Worm (Caenorhabditis elegans) whole organism, L4 larva: ENCODE measurements around the gene F46H5.11.

Experiments used
- aly-2 ChIP-seq: sonication (generic microtip); optimal IDR thresholded peaks from 2 replicates; lab custom pipeline; 2018; ENCODE audit warnings: missing biosample characterization, missing genetic modification characterization
- ces-1 ChIP-seq: fragments of 150-350 bp; sonication (generic microtip); optimal IDR thresholded peaks from 4 replicates; lab custom pipeline; 2014; ENCODE audit warnings: missing biosample characterization, missing genetic modification reagents, missing genetic modification characterization
- dpl-1 ChIP-seq: fragments of 150-350 bp; optimal IDR thresholded peaks from 2 replicates; lab custom pipeline; 2014; ENCODE audit warnings: missing biosample characterization, missing genetic modification reagents, missing genetic modification characterization
- fkh-10 ChIP-seq: fragments of 150-350 bp; optimal IDR thresholded peaks from 2 replicates; lab custom pipeline; 2014; ENCODE audit warnings: missing biosample characterization, missing genetic modification reagents, missing genetic modification characterization
- gei-8 ChIP-seq: fragments of 200-800 bp; sonication (Bioruptor generic); optimal IDR thresholded peaks from 2 replicates; lab custom pipeline; 2018; ENCODE audit warnings: mild to moderate bottlenecking, missing genetic modification characterization, missing compliant biosample characterization
- lin-13 ChIP-seq: fragments of 150-350 bp; optimal IDR thresholded peaks from 2 replicates; lab custom pipeline; 2014; ENCODE audit warnings: missing biosample characterization, missing genetic modification reagents, missing genetic modification characterization
- lsy-2 ChIP-seq, 2 experiments: fragments of 150-350 bp in 1 of 2; sonication (generic microtip) in 1 of 2; optimal IDR thresholded peaks; 2 replicates each; lab custom pipeline; 2014 to 2017; ENCODE audit warnings: missing biosample characterization in 2 of 2, missing genetic modification characterization in 2 of 2
- nhr-11 ChIP-seq: fragments of 150-350 bp; optimal IDR thresholded peaks from 2 replicates; lab custom pipeline; 2014; ENCODE audit warnings: missing biosample characterization, missing genetic modification characterization
- nhr-237 ChIP-seq: sonication (generic microtip); optimal IDR thresholded peaks from 2 replicates; lab custom pipeline; 2017; ENCODE audit warnings: missing biosample characterization, missing genetic modification characterization
- nhr-28 ChIP-seq: fragments of 150-350 bp; optimal IDR thresholded peaks from 2 replicates; lab custom pipeline; 2014; ENCODE audit warnings: missing biosample characterization, missing genetic modification characterization
- nhr-41 ChIP-seq: fragments of 200-800 bp; sonication (Bioruptor generic); IDR thresholded peaks from 2 replicates; pipeline ENCODE4 v1.3.6; 2022; ENCODE audit warnings: missing genetic modification reagents, missing genetic modification characterization, missing compliant biosample characterization
- zag-1 ChIP-seq: fragments of 150-350 bp; optimal IDR thresholded peaks from 2 replicates; lab custom pipeline; 2014; ENCODE audit warnings: missing biosample characterization, missing genetic modification characterization
- zip-11 ChIP-seq: fragments of 200-800 bp; sonication (Bioruptor generic); IDR thresholded peaks from 2 replicates; pipeline ENCODE4 v1.3.6; 2022; ENCODE audit warnings: missing genetic modification characterization, missing compliant biosample characterization
- ztf-11 ChIP-seq: fragments of 150-350 bp; optimal IDR thresholded peaks from 2 replicates; lab custom pipeline; 2014; ENCODE audit warnings: missing biosample characterization, missing genetic modification characterization

DNA sequence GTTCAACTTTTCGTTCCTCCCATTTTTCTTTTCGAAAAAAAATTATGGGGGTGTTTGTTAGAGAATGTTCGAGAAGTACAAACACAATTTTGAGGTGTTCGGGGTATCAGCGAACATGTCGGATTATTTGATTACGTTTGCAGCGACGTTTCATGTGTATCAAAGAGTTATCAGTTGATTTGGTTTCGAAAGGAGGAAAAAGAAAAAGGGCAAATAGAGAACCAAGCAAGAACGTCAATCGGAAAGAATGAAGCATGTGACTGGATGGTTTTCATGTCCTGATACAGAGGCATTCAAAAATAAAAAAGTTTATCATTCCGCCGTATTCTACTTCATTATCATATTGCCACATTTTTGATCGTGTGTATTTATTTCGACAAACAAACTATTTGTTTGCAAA is 27.1 kb downstream of the F46H5.11 start:
- TF ChIP-seq lin-13 (GFP tag; lab: Kevin White, UChicago), result no peak
- TF ChIP-seq gei-8, result no peak
- TF ChIP-seq fkh-10 (GFP tag; lab: Kevin White, UChicago), result no peak
- TF ChIP-seq nhr-237, result no peak
- TF ChIP-seq zip-11 (GFP tag; lab: Robert Waterston, UW), result no peak
- peak; percentile 2 for TF ChIP-seq dpl-1 (GFP tag; lab: Kevin White, UChicago)
- no peak for TF ChIP-seq aly-2 (tag; lab: Kevin White, UChicago)
- no peak for TF ChIP-seq zag-1 (tag; lab: Kevin White, UChicago)
- no peak for TF ChIP-seq lsy-2 (tag; optimal IDR thresholded peaks at IDR 0.05; lab: Kevin White, UChicago)
- no peak for TF ChIP-seq nhr-41 (GFP tag; lab: Robert Waterston, UW)
- no peak for TF ChIP-seq ces-1 (GFP tag; lab: Kevin White, UChicago)
- TF ChIP-seq nhr-28, result peak; percentile 86
- TF ChIP-seq ztf-11 (tag; lab: Kevin White, UChicago), result no peak
- no peak for TF ChIP-seq nhr-11 (tag; lab: Kevin White, UChicago)
